Worm (Caenorhabditis elegans) whole organism, midembryonic: ENCODE results near the gene Y54G11A.2.

Source experiments
- T22C8.4 ChIP-seq: fragments of 200-800 bp; sonication (Bioruptor generic); IDR thresholded peaks from 2 replicates; pipeline ENCODE4 v1.3.6; 2022; ENCODE audit warnings: missing genetic modification characterization, missing compliant biosample characterization
- cog-1 ChIP-seq: sonication (generic microtip); optimal IDR thresholded peaks from 2 replicates; lab custom pipeline; 2016; ENCODE audit warnings: missing genetic modification characterization, missing compliant biosample characterization
- klf-2 ChIP-seq: fragments of 200-800 bp; sonication (Bioruptor generic); conservative IDR thresholded peaks from 2 replicates; pipeline ENCODE4 v1.3.6; 2022; ENCODE audit warnings: missing genetic modification reagents, missing genetic modification characterization, missing compliant biosample characterization
- med-1 ChIP-seq: sonication (generic microtip); optimal IDR thresholded peaks from 2 replicates; lab custom pipeline; 2017; ENCODE audit warnings: missing genetic modification characterization, mild to moderate bottlenecking, missing compliant biosample characterization, antibody characterized with exemption, missing genetic modification reagents; ENCODE audit not compliant: insufficient read depth
- ref-1 ChIP-seq: fragments of 200-800 bp; sonication (Bioruptor generic); conservative IDR thresholded peaks from 2 replicates; pipeline ENCODE4 v1.3.6; 2022; ENCODE audit warnings: missing genetic modification reagents, missing genetic modification characterization, missing compliant biosample characterization
- ztf-23 ChIP-seq: fragments of 200-800 bp; sonication (Bioruptor generic); IDR thresholded peaks from 2 replicates; pipeline ENCODE4 v1.3.6; 2022; ENCODE audit warnings: missing genetic modification reagents, missing genetic modification characterization, missing compliant biosample characterization

ce11 chrII:14250147-14250965 is 1.8 kb upstream of the Y54G11A.2 start, which contains the start of gene hmg-1.1:
- TF ChIP-seq cog-1 (peak; percentile 72), klf-2 (GFP tag; lab: Robert Waterston, UW) (no peak), med-1 (GFP tag; lab: Kevin White, UChicago) (no peak), ztf-23 (GFP tag; lab: Robert Waterston, UW) (peak; percentile 82), ref-1 (GFP tag; lab: Robert Waterston, UW) (no peak), T22C8.4 (GFP tag; lab: Robert Waterston, UW) (no peak)
